Worm (Caenorhabditis elegans) whole organism, young adult: ENCODE measurements around the gene C28H8.5.

Experiments
- B0019.2 ChIP-seq: fragments of 200-800 bp; sonication (Bioruptor generic); conservative IDR thresholded peaks from 2 replicates; pipeline ENCODE4 v1.3.6; 2022; ENCODE audit warnings: missing genetic modification reagents, missing genetic modification characterization, missing compliant biosample characterization
- B0035.1 ChIP-seq: sonication (generic microtip); optimal IDR thresholded peaks from 2 replicates; lab custom pipeline; 2016; ENCODE audit warnings: missing genetic modification characterization, mild to moderate bottlenecking, missing compliant biosample characterization, missing genotype, missing genetic modification reagents
- D2030.7 ChIP-seq: fragments of 200-800 bp; sonication (Bioruptor generic); IDR thresholded peaks from 2 replicates; pipeline ENCODE4 v1.3.6; 2022; ENCODE audit warnings: missing genetic modification reagents, missing genetic modification characterization, missing compliant biosample characterization
- F33H1.4 ChIP-seq: fragments of 200-800 bp; sonication (Bioruptor generic); IDR thresholded peaks from 2 replicates; pipeline ENCODE4 v1.3.6; 2022; ENCODE audit warnings: missing genetic modification reagents, missing genetic modification characterization, missing compliant biosample characterization
- F39B2.1 ChIP-seq: fragments of 200-800 bp; sonication (Bioruptor generic); IDR thresholded peaks from 2 replicates; pipeline ENCODE4 v1.3.6; 2022; ENCODE audit warnings: missing genetic modification reagents, missing genetic modification characterization, missing compliant biosample characterization
- F52B5.7 ChIP-seq: sonication (generic microtip); optimal IDR thresholded peaks from 2 replicates; lab custom pipeline; 2016; ENCODE audit warnings: mild to moderate bottlenecking, missing genetic modification characterization, missing compliant biosample characterization
- F55B11.4 ChIP-seq: sonication (generic microtip); optimal IDR thresholded peaks from 2 replicates; lab custom pipeline; 2016; ENCODE audit warnings: missing compliant biosample characterization, missing genetic modification characterization, borderline replicate concordance; ENCODE audit not compliant: insufficient read depth
- F57A8.1 ChIP-seq: fragments of 200-800 bp; sonication (Bioruptor generic); optimal IDR thresholded peaks from 2 replicates; lab custom pipeline; 2018; ENCODE audit warnings: mild to moderate bottlenecking, missing genetic modification characterization, moderate library complexity, missing compliant biosample characterization
- F57C9.4 ChIP-seq: sonication (generic microtip); optimal IDR thresholded peaks from 2 replicates; lab custom pipeline; 2017; ENCODE audit warnings: mild to moderate bottlenecking, missing genetic modification characterization, missing compliant biosample characterization
- Y53F4B.3 ChIP-seq: fragments of 200-800 bp; sonication (Bioruptor generic); IDR thresholded peaks from 2 replicates; pipeline ENCODE4 v1.3.6; 2022; ENCODE audit warnings: missing genetic modification reagents, missing genetic modification characterization, missing compliant biosample characterization
- Y53G8AR.9 ChIP-seq: fragments of 200-800 bp; sonication (Bioruptor generic); conservative IDR thresholded peaks from 2 replicates; pipeline ENCODE4 v1.3.6; 2022; ENCODE audit warnings: missing genetic modification reagents, missing genetic modification characterization, missing compliant biosample characterization
- Y79H2A.3 ChIP-seq: fragments of 200-800 bp; sonication (Bioruptor generic); conservative IDR thresholded peaks from 2 replicates; pipeline ENCODE4 v1.3.6; 2022; ENCODE audit warnings: missing genetic modification reagents, missing genetic modification characterization, missing compliant biosample characterization
- akir-1 ChIP-seq: fragments of 200-800 bp; sonication (Bioruptor generic); optimal IDR thresholded peaks from 2 replicates; lab custom pipeline; 2018; ENCODE audit warnings: mild to moderate bottlenecking, missing genetic modification characterization, moderate library complexity, missing compliant biosample characterization
- ama-1 ChIP-seq, 3 experiments: fragments of 150-350 bp in 1 of 3; sonication (generic microtip) in 2 of 3; optimal IDR thresholded peaks; 2 replicates each; lab custom pipeline; 2014 to 2018; ENCODE audit warnings: missing biosample characterization in 2 of 3, missing genetic modification characterization in 2 of 3, missing genetic modification reagents in 2 of 3
- aptf-2 ChIP-seq: fragments of 200-800 bp; sonication (Bioruptor generic); conservative IDR thresholded peaks from 2 replicates; pipeline ENCODE4 v1.3.6; 2022; ENCODE audit warnings: missing genetic modification reagents, missing genetic modification characterization, missing compliant biosample characterization
- aptf-3 ChIP-seq: fragments of 200-800 bp; sonication (Bioruptor generic); IDR thresholded peaks from 2 replicates; pipeline ENCODE4 v1.3.6; 2022; ENCODE audit warnings: missing genetic modification characterization, missing compliant biosample characterization
- attf-5 ChIP-seq: fragments of 200-800 bp; sonication (Bioruptor generic); optimal IDR thresholded peaks from 2 replicates; lab custom pipeline; 2018; ENCODE audit warnings: mild to moderate bottlenecking, missing genetic modification characterization, missing compliant biosample characterization
- ceh-91 ChIP-seq: fragments of 200-800 bp; sonication (Bioruptor generic); IDR thresholded peaks from 2 replicates; pipeline ENCODE4 v1.3.6; 2022; ENCODE audit warnings: missing genetic modification reagents, missing genetic modification characterization, missing compliant biosample characterization
- dox-1 ChIP-seq: fragments of 200-800 bp; sonication (Bioruptor generic); IDR thresholded peaks from 2 replicates; pipeline ENCODE4 v1.3.6; 2022; ENCODE audit warnings: missing genetic modification reagents, missing genetic modification characterization, missing compliant biosample characterization
- dpff-1 ChIP-seq: sonication (generic microtip); optimal IDR thresholded peaks from 2 replicates; lab custom pipeline; 2017; ENCODE audit warnings: mild to moderate bottlenecking, missing genetic modification characterization, missing compliant biosample characterization
- egrh-3 ChIP-seq: fragments of 200-800 bp; sonication (Bioruptor generic); IDR thresholded peaks from 2 replicates; pipeline ENCODE4 v1.3.6; 2022; ENCODE audit warnings: missing genetic modification reagents, missing genetic modification characterization, missing compliant biosample characterization
- ets-4 ChIP-seq: fragments of 200-800 bp; sonication (Bioruptor generic); optimal IDR thresholded peaks from 2 replicates; lab custom pipeline; 2018; ENCODE audit warnings: mild to moderate bottlenecking, missing genetic modification characterization, missing compliant biosample characterization
- gei-17 ChIP-seq: fragments of 200-800 bp; sonication (Bioruptor generic); optimal IDR thresholded peaks from 2 replicates; lab custom pipeline; 2018; ENCODE audit warnings: mild to moderate bottlenecking, missing genetic modification characterization, missing compliant biosample characterization
- him-1 ChIP-seq: sonication (generic microtip); optimal IDR thresholded peaks from 2 replicates; lab custom pipeline; 2016; ENCODE audit warnings: missing genotype, missing genetic modification reagents, missing genetic modification characterization, missing compliant biosample characterization
- hlh-12 ChIP-seq: sonication (generic microtip); optimal IDR thresholded peaks from 2 replicates; lab custom pipeline; 2016; ENCODE audit warnings: missing genetic modification characterization, missing compliant biosample characterization
- hmg-1.2 ChIP-seq: fragments of 200-800 bp; sonication (Bioruptor generic); IDR thresholded peaks from 2 replicates; pipeline ENCODE4 v1.3.6; 2022; ENCODE audit warnings: missing genetic modification reagents, missing genetic modification characterization, missing compliant biosample characterization
- let-526 ChIP-seq: fragments of 200-800 bp; sonication (Bioruptor generic); IDR thresholded peaks from 2 replicates; pipeline ENCODE4 v1.3.6; 2022; ENCODE audit warnings: missing genetic modification reagents, missing genetic modification characterization, missing compliant biosample characterization
- let-607 ChIP-seq, 2 experiments: fragments of 200-800 bp in 1 of 2; sonication (Bioruptor generic) in 1 of 2; sonication (generic microtip) in 1 of 2; optimal IDR thresholded peaks; 2 replicates each; lab custom pipeline; 2016 to 2018; ENCODE audit warnings: mild to moderate bottlenecking in 2 of 2, missing compliant biosample characterization in 2 of 2, missing genetic modification characterization in 2 of 2, moderate library complexity in 2 of 2, missing genotype in 1 of 2
- lin-26 ChIP-seq: fragments of 200-800 bp; sonication (Bioruptor generic); IDR thresholded peaks from 2 replicates; pipeline ENCODE4 v1.3.6; 2022; ENCODE audit warnings: missing genetic modification reagents, missing genetic modification characterization, missing compliant biosample characterization
- lin-40 ChIP-seq: sonication (generic microtip); optimal IDR thresholded peaks from 2 replicates; lab custom pipeline; 2016; ENCODE audit warnings: missing genetic modification characterization, mild to moderate bottlenecking, missing compliant biosample characterization, missing genotype, missing genetic modification reagents
- lsl-1 ChIP-seq: fragments of 200-800 bp; sonication (Bioruptor generic); optimal IDR thresholded peaks from 2 replicates; lab custom pipeline; 2018; ENCODE audit warnings: mild to moderate bottlenecking, missing genetic modification characterization, moderate library complexity, missing compliant biosample characterization
- madf-3 ChIP-seq: fragments of 200-800 bp; sonication (Bioruptor generic); IDR thresholded peaks from 2 replicates; pipeline ENCODE4 v1.3.6; 2022; ENCODE audit warnings: missing genetic modification reagents, missing genetic modification characterization, missing compliant biosample characterization
- mcd-1 ChIP-seq: fragments of 200-800 bp; sonication (Bioruptor generic); IDR thresholded peaks from 2 replicates; pipeline ENCODE4 v1.3.6; 2022; ENCODE audit warnings: missing genetic modification reagents, missing genetic modification characterization, missing compliant biosample characterization
- mes-4 ChIP-seq: sonication (generic microtip); optimal IDR thresholded peaks from 2 replicates; lab custom pipeline; 2016; ENCODE audit warnings: missing genotype, missing genetic modification characterization, missing compliant biosample characterization
- nfya-1 ChIP-seq: sonication (generic microtip); optimal IDR thresholded peaks from 2 replicates; lab custom pipeline; 2017; ENCODE audit warnings: antibody characterized with exemption, missing compliant biosample characterization, missing genetic modification characterization, borderline replicate concordance; ENCODE audit not compliant: insufficient read depth
- nfya-2 ChIP-seq: fragments of 200-800 bp; sonication (Bioruptor generic); IDR thresholded peaks from 2 replicates; pipeline ENCODE4 v1.3.6; 2022; ENCODE audit warnings: missing genetic modification reagents, missing genetic modification characterization, missing compliant biosample characterization
- nhr-120 ChIP-seq: fragments of 200-800 bp; sonication (Bioruptor generic); IDR thresholded peaks from 2 replicates; pipeline ENCODE4 v1.3.6; 2022; ENCODE audit warnings: missing genetic modification characterization, missing compliant biosample characterization
- nhr-179 ChIP-seq: sonication (generic microtip); optimal IDR thresholded peaks from 2 replicates; lab custom pipeline; 2016; ENCODE audit warnings: mild to moderate bottlenecking, missing genetic modification characterization, missing compliant biosample characterization
- pha-4 ChIP-seq: fragments of 150-350 bp; sonication (generic microtip); optimal IDR thresholded peaks from 2 replicates; lab custom pipeline; 2014; ENCODE audit warnings: missing biosample characterization, missing genetic modification reagents, missing genetic modification characterization
- rec-8 ChIP-seq, 2 experiments: sonication (generic microtip); optimal IDR thresholded peaks; 2 replicates each; lab custom pipeline; 2016; ENCODE audit warnings: mild to moderate bottlenecking in 2 of 2, missing genetic modification characterization in 2 of 2, missing genetic modification reagents in 2 of 2, missing genotype in 2 of 2, missing biosample characterization in 1 of 2, missing compliant biosample characterization in 1 of 2, moderate library complexity in 1 of 2
- repo-1 ChIP-seq: sonication (generic microtip); optimal IDR thresholded peaks from 2 replicates; lab custom pipeline; 2017; ENCODE audit warnings: mild to moderate bottlenecking, missing genetic modification characterization, missing compliant biosample characterization
- snpc-1.3 ChIP-seq: sonication (generic microtip); optimal IDR thresholded peaks from 2 replicates; lab custom pipeline; 2017; ENCODE audit warnings: missing genetic modification characterization, mild to moderate bottlenecking, missing compliant biosample characterization, antibody characterized with exemption, moderate library complexity, missing genotype, missing genetic modification reagents; ENCODE audit not compliant: insufficient read depth
- sptf-2 ChIP-seq: fragments of 200-800 bp; sonication (Bioruptor generic); optimal IDR thresholded peaks from 2 replicates; lab custom pipeline; 2018; ENCODE audit warnings: mild to moderate bottlenecking, missing genetic modification characterization, missing compliant biosample characterization
- tlf-1 ChIP-seq: fragments of 200-800 bp; sonication (Bioruptor generic); optimal IDR thresholded peaks from 2 replicates; lab custom pipeline; 2018; ENCODE audit warnings: mild to moderate bottlenecking, missing genetic modification characterization, missing compliant biosample characterization
- unc-130 ChIP-seq: sonication (generic microtip); optimal IDR thresholded peaks from 2 replicates; lab custom pipeline; 2016; ENCODE audit warnings: missing genetic modification reagents, missing genetic modification characterization, missing compliant biosample characterization
- zfh-2 ChIP-seq: fragments of 200-800 bp; sonication (Bioruptor generic); conservative IDR thresholded peaks from 2 replicates; pipeline ENCODE4 v1.3.6; 2022; ENCODE audit warnings: missing genetic modification reagents, missing genetic modification characterization, missing compliant biosample characterization
- zim-3 ChIP-seq: sonication (generic microtip); optimal IDR thresholded peaks from 2 replicates; lab custom pipeline; 2017; ENCODE audit warnings: mild to moderate bottlenecking, missing genetic modification characterization, moderate library complexity, missing compliant biosample characterization
- ztf-28 ChIP-seq: fragments of 200-800 bp; sonication (Bioruptor generic); IDR thresholded peaks from 2 replicates; pipeline ENCODE4 v1.3.6; 2022; ENCODE audit warnings: missing genetic modification reagents, missing genetic modification characterization, missing compliant biosample characterization

The C28H8.5 gene

DNA sequence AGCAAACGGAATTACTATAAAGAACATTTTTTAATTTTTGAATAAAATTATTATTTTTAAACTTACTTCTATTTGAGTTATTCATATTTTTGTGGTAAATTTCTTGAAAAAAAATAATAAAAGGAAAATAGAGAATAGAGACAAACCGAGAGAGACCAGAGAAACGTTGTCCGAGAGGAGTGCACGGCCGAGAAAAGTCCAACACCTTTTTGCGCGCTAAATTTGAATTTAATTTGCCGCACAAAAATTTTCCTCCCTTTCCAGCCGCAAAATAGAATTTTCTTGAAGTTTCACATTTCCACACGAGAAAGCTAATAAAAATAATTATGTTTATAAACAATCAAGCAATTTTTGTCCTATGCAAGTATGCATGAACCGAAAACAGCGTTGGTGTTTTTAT, 12.3 kb upstream of the C28H8.5 start, which contains the start of the genes F01F1.11 and F01F1.3 (continued):
- no peak for TF ChIP-seq nhr-120
- TF ChIP-seq snpc-1.3 (tag; lab: Kevin White, UChicago): peak; percentile 28
- TF ChIP-seq hmg-1.2 (GFP tag; lab: Robert Waterston, UW): peak; percentile 14; the same call in 1 of the 2 replicates
- peak; percentile 31 for TF ChIP-seq him-1 (tag; lab: Kevin White, UChicago)
- TF ChIP-seq ztf-28 (GFP tag; lab: Robert Waterston, UW): peak; percentile 72; the same call in 1 of the 2 replicates
- peak; percentile 23 to 31 for TF ChIP-seq rec-8 (tag; optimal IDR thresholded peaks at IDR 0.05; lab: Kevin White, UChicago)
- no peak for TF ChIP-seq F39B2.1
- peak; percentile 61 for TF ChIP-seq lsl-1
- peak; percentile 69 for TF ChIP-seq D2030.7 (GFP tag; lab: Robert Waterston, UW)
- no peak for TF ChIP-seq F57A8.1 (GFP tag; lab: Kevin White, UChicago)
- peak; percentile 63 for TF ChIP-seq F33H1.4 (GFP tag; lab: Robert Waterston, UW)
- no peak for TF ChIP-seq gei-17 (GFP tag; lab: Kevin White, UChicago)
- TF ChIP-seq aptf-3: no peak
- TF ChIP-seq lin-26: no peak
- TF ChIP-seq nfya-1 (tag; lab: Kevin White, UChicago): no peak
- no peak for TF ChIP-seq egrh-3
- TF ChIP-seq zfh-2 (GFP tag; lab: Robert Waterston, UW): no peak
- TF ChIP-seq mcd-1: peak; percentile 77
- TF ChIP-seq attf-5 (GFP tag; lab: Kevin White, UChicago): peak; percentile 5
- TF ChIP-seq ets-4: no peak
- TF ChIP-seq F55B11.4 (tag; lab: Kevin White, UChicago): no peak
- TF ChIP-seq unc-130 (GFP tag; lab: Kevin White, UChicago): peak; percentile 91
- TF ChIP-seq let-526 (GFP tag; lab: Robert Waterston, UW): peak; percentile 65; the same call in 1 of the 2 replicates
- no peak for TF ChIP-seq F57C9.4 (tag; lab: Kevin White, UChicago)
- TF ChIP-seq dpff-1 (tag; lab: Kevin White, UChicago): no peak
- no peak for TF ChIP-seq zim-3 (tag; lab: Kevin White, UChicago)
- TF ChIP-seq aptf-2 (GFP tag; lab: Robert Waterston, UW): 0 out of 2 replicates have a peak, but pooled peaks have one; percentile 52
- no peak for TF ChIP-seq sptf-2 (GFP tag; lab: Kevin White, UChicago)
- TF ChIP-seq repo-1 (tag; lab: Kevin White, UChicago): no peak
- TF ChIP-seq B0019.2: 0 out of 2 replicates have a peak, but pooled peaks have one; percentile 15
- peak; percentile 59 for TF ChIP-seq lin-40 (tag; lab: Kevin White, UChicago)
- TF ChIP-seq tlf-1 (GFP tag; lab: Kevin White, UChicago): peak; percentile 9
- peak in 1 of 2 experiments; percentile 57 for TF ChIP-seq let-607 (tag; optimal IDR thresholded peaks at IDR 0.05; lab: Kevin White, UChicago)
- TF ChIP-seq dox-1 (GFP tag; lab: Robert Waterston, UW): peak; percentile 64; the same call in 1 of the 2 replicates
- no peak for TF ChIP-seq Y53F4B.3
- no peak for TF ChIP-seq hlh-12 (tag; lab: Kevin White, UChicago)
- peak; percentile 50; the same call in 1 of the 2 replicates for TF ChIP-seq ceh-91 (GFP tag; lab: Robert Waterston, UW)
- no peak for TF ChIP-seq Y53G8AR.9 (GFP tag; lab: Robert Waterston, UW)
- TF ChIP-seq pha-4 (tag; lab: Kevin White, UChicago): no peak
- no peak for TF ChIP-seq nfya-2
- TF ChIP-seq madf-3 (GFP tag; lab: Robert Waterston, UW): no peak
- TF ChIP-seq B0035.1 (tag; lab: Kevin White, UChicago): no peak
- no peak for TF ChIP-seq mes-4 (tag; lab: Kevin White, UChicago)
- no peak for TF ChIP-seq nhr-179 (tag; lab: Kevin White, UChicago)
- no peak for TF ChIP-seq F52B5.7 (tag; lab: Kevin White, UChicago)
- TF ChIP-seq Y79H2A.3: no peak
- no peak for TF ChIP-seq ama-1 (optimal IDR thresholded peaks at IDR 0.05; lab: Kevin White, UChicago)
- TF ChIP-seq ama-1 (GFP tag; optimal IDR thresholded peaks at IDR 0.05; lab: Kevin White, UChicago): no peak
- no peak for TF ChIP-seq akir-1 (GFP tag; lab: Kevin White, UChicago)
